Fruit fly (Drosophila melanogaster) whole organism, wandering third instar larva: Measurements from ENCODE around the gene CG1239.

Experiments used
- Abd-B ChIP-seq: fragments of >200 bp; optimal IDR thresholded peaks from 2 replicates; lab custom pipeline; 2017; ENCODE audit warnings: missing biosample characterization, missing genetic modification characterization
- CG32264 ChIP-seq: fragments of 200-800 bp; sonication (Bioruptor generic); optimal IDR thresholded peaks from 2 replicates; lab custom pipeline; 2016; ENCODE audit warnings: missing biosample characterization, missing genetic modification characterization
- CG9705 ChIP-seq: fragments of 200-800 bp; sonication (Bioruptor generic); optimal IDR thresholded peaks from 2 replicates; lab custom pipeline; 2018; ENCODE audit warnings: missing biosample characterization, mild to moderate bottlenecking, missing genetic modification characterization
- CrebA ChIP-seq: fragments of 200-800 bp; sonication (Bioruptor generic); optimal IDR thresholded peaks from 2 replicates; lab custom pipeline; 2016; ENCODE audit warnings: missing biosample characterization, mild to moderate bottlenecking, missing genetic modification characterization, borderline replicate concordance
- Dfd ChIP-seq: fragments of >200 bp; optimal IDR thresholded peaks from 2 replicates; lab custom pipeline; 2017; ENCODE audit warnings: missing biosample characterization, missing genetic modification characterization
- Dif ChIP-seq: fragments of 200-275, 200-300 bp; sonication (Bioruptor generic); optimal IDR thresholded peaks from 2 replicates; lab custom pipeline; 2018; ENCODE audit warnings: missing biosample characterization, missing genetic modification characterization; ENCODE audit not compliant: partially characterized antibody
- GATAd ChIP-seq: sonication (Bioruptor generic); optimal IDR thresholded peaks from 2 replicates; lab custom pipeline; 2016; ENCODE audit warnings: missing biosample characterization, missing genetic modification characterization
- HLH106 ChIP-seq: fragments of 200-800 bp; optimal IDR thresholded peaks from 3 replicates; lab custom pipeline; 2019; ENCODE audit warnings: missing biosample characterization, mild to moderate bottlenecking, missing genetic modification characterization, moderate library complexity
- Hnf4 ChIP-seq: fragments of 200-800 bp; sonication (Bioruptor generic); optimal IDR thresholded peaks from 2 replicates; lab custom pipeline; 2016; ENCODE audit warnings: missing biosample characterization, mild to moderate bottlenecking, missing genetic modification characterization
- Hr78 ChIP-seq: fragments of >200 bp; optimal IDR thresholded peaks from 2 replicates; lab custom pipeline; 2017; ENCODE audit warnings: missing biosample characterization, missing genetic modification characterization
- Hr83 ChIP-seq: fragments of 200-300 bp; sonication (Bioruptor generic); optimal IDR thresholded peaks from 2 replicates; lab custom pipeline; 2016; ENCODE audit warnings: missing biosample characterization, mild to moderate bottlenecking, missing genetic modification characterization, moderate library complexity; ENCODE audit not compliant: poor library complexity, severe bottlenecking
- Jra ChIP-seq: sonication (Bioruptor generic); optimal IDR thresholded peaks from 2 replicates; lab custom pipeline; 2016; ENCODE audit warnings: missing biosample characterization, missing genetic modification characterization
- Mio ChIP-seq: sonication (Bioruptor generic); optimal IDR thresholded peaks from 2 replicates; lab custom pipeline; 2016; ENCODE audit warnings: missing biosample characterization, missing genetic modification characterization
- Myc ChIP-seq: fragments of >200 bp; optimal IDR thresholded peaks from 2 replicates; lab custom pipeline; 2017
- N ChIP-seq: fragments of >200 bp; optimal IDR thresholded peaks from 2 replicates; lab custom pipeline; 2018; ENCODE audit warnings: missing biosample characterization, missing external identifiers, missing genetic modification characterization
- OdsH ChIP-seq: fragments of 200-800 bp; sonication (Bioruptor generic); optimal IDR thresholded peaks from 2 replicates; lab custom pipeline; 2016; ENCODE audit warnings: missing biosample characterization, mild to moderate bottlenecking, missing genetic modification characterization
- Rel ChIP-seq, 2 experiments: fragments of 200-800 bp; sonication (Bioruptor generic) in 1 of 2; optimal IDR thresholded peaks; 2 replicates in 1 of 2; 3 replicates in 1 of 2; lab custom pipeline; 2016 to 2019; ENCODE audit warnings: mild to moderate bottlenecking in 2 of 2, missing biosample characterization in 2 of 2, missing genetic modification characterization in 2 of 2, moderate library complexity in 1 of 2
- Sp1 ChIP-seq: fragments of 200-800 bp; sonication (Bioruptor generic); optimal IDR thresholded peaks from 3 replicates; lab custom pipeline; 2019; ENCODE audit warnings: missing biosample characterization, mild to moderate bottlenecking, missing genetic modification characterization, moderate library complexity
- Vsx2 ChIP-seq: fragments of 200-300, 225-300 bp; sonication (Bioruptor generic); optimal IDR thresholded peaks from 2 replicates; lab custom pipeline; 2018; ENCODE audit warnings: missing biosample characterization, missing genetic modification characterization; ENCODE audit not compliant: partially characterized antibody
- br ChIP-seq: fragments of 200-800 bp; sonication (Bioruptor generic); optimal IDR thresholded peaks from 2 replicates; lab custom pipeline; 2016; ENCODE audit warnings: missing biosample characterization, missing genetic modification characterization
- brk ChIP-seq: fragments of 200-800 bp; sonication (Bioruptor generic); optimal IDR thresholded peaks from 2 replicates; lab custom pipeline; 2016; ENCODE audit warnings: missing biosample characterization, mild to moderate bottlenecking, missing genetic modification characterization
- dl ChIP-seq, 2 experiments: fragments of 175-275, 200-275 bp in 1 of 2; fragments of 200-275 bp in 1 of 2; sonication (Bioruptor generic); optimal IDR thresholded peaks; lab custom pipeline; 2018; ENCODE audit warnings: mild to moderate bottlenecking in 2 of 2, missing biosample characterization in 2 of 2, missing genetic modification characterization in 2 of 2, moderate library complexity in 2 of 2; ENCODE audit not compliant: partially characterized antibody in 2 of 2, insufficient read depth in 1 of 2
- dmrt93B ChIP-seq: fragments of 200-800 bp; sonication (Bioruptor generic); optimal IDR thresholded peaks from 2 replicates; lab custom pipeline; 2018; ENCODE audit warnings: missing biosample characterization, mild to moderate bottlenecking, missing genetic modification characterization
- dsf ChIP-seq: sonication (Bioruptor generic); optimal IDR thresholded peaks from 2 replicates; lab custom pipeline; 2016; ENCODE audit warnings: missing biosample characterization, missing genetic modification characterization, borderline replicate concordance
- ey ChIP-seq: fragments of 200-800 bp; sonication (Bioruptor generic); optimal IDR thresholded peaks from 2 replicates; lab custom pipeline; 2016; ENCODE audit warnings: missing biosample characterization, missing genetic modification characterization
- foxo ChIP-seq, 2 experiments: fragments of 200-800 bp; sonication (Bioruptor generic); optimal IDR thresholded peaks; 2 replicates in 1 of 2; 3 replicates in 1 of 2; lab custom pipeline; 2016 to 2017; ENCODE audit warnings: missing biosample characterization in 2 of 2, missing genetic modification characterization in 2 of 2
- fru ChIP-seq: fragments of 200-800 bp; sonication (Bioruptor generic); optimal IDR thresholded peaks from 3 replicates; lab custom pipeline; 2016; ENCODE audit warnings: missing biosample characterization, mild to moderate bottlenecking, missing genetic modification characterization
- h ChIP-seq: fragments of 200-800 bp; sonication (Bioruptor generic); optimal IDR thresholded peaks from 3 replicates; lab custom pipeline; 2016; ENCODE audit warnings: missing biosample characterization, mild to moderate bottlenecking, missing genetic modification characterization
- jim ChIP-seq: fragments of 175-275, 200-325 bp; sonication (Bioruptor generic); optimal IDR thresholded peaks from 2 replicates; lab custom pipeline; 2016; ENCODE audit warnings: missing biosample characterization, mild to moderate bottlenecking, missing genetic modification characterization
- lola ChIP-seq: fragments of >200 bp; optimal IDR thresholded peaks from 2 replicates; lab custom pipeline; 2017; ENCODE audit warnings: missing biosample characterization, missing genetic modification characterization
- pan ChIP-seq: fragments of >200 bp; optimal IDR thresholded peaks from 2 replicates; lab custom pipeline; 2017
- psq ChIP-seq: fragments of 200-800 bp; sonication (Bioruptor generic); optimal IDR thresholded peaks from 3 replicates; lab custom pipeline; 2017; ENCODE audit warnings: missing biosample characterization, mild to moderate bottlenecking, missing genetic modification characterization, moderate library complexity
- rgr ChIP-seq: fragments of 200-800 bp; sonication (Bioruptor generic); optimal IDR thresholded peaks from 3 replicates; lab custom pipeline; 2016; ENCODE audit warnings: missing biosample characterization, mild to moderate bottlenecking, missing genetic modification characterization
- sage ChIP-seq: fragments of 200-800 bp; sonication (Bioruptor generic); optimal IDR thresholded peaks from 2 replicates; lab custom pipeline; 2016; ENCODE audit warnings: missing biosample characterization, mild to moderate bottlenecking, missing genetic modification characterization
- sv ChIP-seq: fragments of 200-800 bp; sonication (Bioruptor generic); optimal IDR thresholded peaks from 3 replicates; lab custom pipeline; 2016; ENCODE audit warnings: missing biosample characterization, missing genetic modification characterization
- tai ChIP-seq: sonication (Bioruptor generic); optimal IDR thresholded peaks from 2 replicates; lab custom pipeline; 2016; ENCODE audit warnings: missing biosample characterization, missing genetic modification characterization
- usp ChIP-seq: fragments of >200 bp; optimal IDR thresholded peaks from 2 replicates; lab custom pipeline; 2017; ENCODE audit warnings: missing biosample characterization, missing genetic modification characterization
- woc ChIP-seq: sonication (Bioruptor generic); optimal IDR thresholded peaks from 2 replicates; lab custom pipeline; 2016; ENCODE audit warnings: missing biosample characterization, mild to moderate bottlenecking, missing genetic modification characterization

Gene CG1239

DNA sequence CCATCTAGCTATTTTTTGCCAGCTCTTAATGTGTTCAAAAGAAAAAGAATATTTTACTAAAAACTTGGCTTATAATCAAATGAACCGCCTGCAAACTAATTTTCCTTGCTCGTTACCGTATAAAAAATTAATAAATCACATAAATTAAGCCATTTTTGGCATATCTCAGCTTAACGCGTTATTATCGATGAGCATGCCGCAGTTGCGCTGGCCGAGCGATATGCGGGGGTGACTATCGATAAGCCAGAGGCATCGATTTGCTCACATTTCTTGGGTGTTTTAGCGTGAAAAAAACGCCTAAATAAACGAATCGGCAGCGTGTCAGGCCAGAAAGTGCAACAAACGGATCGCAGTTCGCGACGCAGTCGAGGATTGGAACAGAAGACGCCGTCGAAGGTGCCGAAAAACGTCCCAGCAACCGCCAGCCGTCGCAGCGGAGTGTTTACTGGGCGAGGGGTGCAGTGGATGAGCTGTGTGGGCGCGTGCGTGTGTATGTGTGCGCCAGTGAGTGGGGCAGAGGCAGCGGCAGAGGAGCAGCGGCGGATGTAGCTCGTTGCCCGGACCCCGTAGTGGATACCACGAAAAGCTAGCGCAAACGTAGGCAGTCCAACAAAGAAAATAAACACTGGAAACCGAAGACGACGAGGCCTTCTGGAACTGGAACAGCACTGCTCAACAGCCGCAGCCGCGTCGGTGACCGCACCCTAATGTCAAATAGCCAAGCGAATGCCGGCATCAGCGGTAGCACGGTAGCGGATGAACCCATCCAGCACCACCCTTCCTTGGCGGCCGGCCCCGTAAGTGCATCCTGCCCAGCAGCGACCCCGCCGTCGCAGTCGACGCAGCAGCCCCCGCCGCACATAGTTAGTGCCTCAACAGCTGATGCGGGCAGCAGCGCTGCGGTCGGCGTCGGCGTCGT is 9.2 kb downstream of the CG1239 start, which contains the start of the genes Sym and Madm:
Gene Sym, minus strand, starts transcription at position 199 of the 919 bp plus-strand sequence.
Gene Madm, plus strand, starts transcription at position 233 of the 919 bp plus-strand sequence.
- TF ChIP-seq dsf (peak; percentile 26), Hnf4 (GFP tag; lab: Kevin White, UChicago) (no peak), Mio (GFP tag; lab: Kevin White, UChicago) (no peak), br (GFP tag; lab: Kevin White, UChicago) (peak; percentile 57), CG32264 (GFP tag; lab: Kevin White, UChicago) (no peak), woc (GFP tag; lab: Kevin White, UChicago) (peak; percentile 74), Dfd (GFP tag; lab: Kevin White, UChicago) (no peak), Rel (GFP tag; optimal IDR thresholded peaks at IDR 0.05; lab: Kevin White, UChicago) (no peak), Rel (tag; optimal IDR thresholded peaks at IDR 0.05; lab: Kevin White, UChicago) (no peak), Sp1 (GFP tag; lab: Kevin White, UChicago) (peak; percentile 11), dmrt93B (GFP tag; lab: Kevin White, UChicago) (no peak), lola (GFP tag; lab: Kevin White, UChicago) (peak; percentile 37), psq (GFP tag; lab: Kevin White, UChicago) (peak; percentile 15), brk (GFP tag; lab: Kevin White, UChicago) (no peak), CG9705 (no peak), dl (GFP tag; optimal IDR thresholded peaks at IDR 0.05; lab: Kevin White, UChicago; ENCODE audit: insufficient read depth in 1 of 2, partially characterized antibody in 2 of 2) (no peak), Myc (lab: Kevin White, UChicago) (peak; percentile 84), Hr83 (GFP tag; lab: Kevin White, UChicago) (no peak), usp (GFP tag; lab: Kevin White, UChicago) (no peak), Vsx2 (GFP tag; lab: Kevin White, UChicago) (no peak), sv (GFP tag; lab: Kevin White, UChicago) (no peak), Hr78 (GFP tag; lab: Kevin White, UChicago) (no peak), CrebA (GFP tag; lab: Kevin White, UChicago) (no peak), Jra (GFP tag; lab: Kevin White, UChicago) (no peak), ey (GFP tag; lab: Kevin White, UChicago) (peak; percentile 27), Dif (GFP tag; lab: Kevin White, UChicago) (no peak), pan (lab: Kevin White, UChicago) (no peak), HLH106 (tag; lab: Kevin White, UChicago) (peak; percentile 20), foxo (GFP tag; optimal IDR thresholded peaks at IDR 0.05; lab: Kevin White, UChicago) (peak in 1 of 2 experiments; percentile 39), rgr (peak; percentile 2), fru (GFP tag; lab: Kevin White, UChicago) (peak; percentile 48), Abd-B (GFP tag; lab: Kevin White, UChicago) (no peak), h (GFP tag; lab: Kevin White, UChicago) (peak; percentile 62), tai (GFP tag; lab: Kevin White, UChicago) (no peak), N (GFP tag; lab: Kevin White, UChicago) (no peak), OdsH (GFP tag; lab: Kevin White, UChicago) (peak; percentile 29), GATAd (no peak), jim (no peak), sage (GFP tag; lab: Kevin White, UChicago) (no peak)

DNA sequence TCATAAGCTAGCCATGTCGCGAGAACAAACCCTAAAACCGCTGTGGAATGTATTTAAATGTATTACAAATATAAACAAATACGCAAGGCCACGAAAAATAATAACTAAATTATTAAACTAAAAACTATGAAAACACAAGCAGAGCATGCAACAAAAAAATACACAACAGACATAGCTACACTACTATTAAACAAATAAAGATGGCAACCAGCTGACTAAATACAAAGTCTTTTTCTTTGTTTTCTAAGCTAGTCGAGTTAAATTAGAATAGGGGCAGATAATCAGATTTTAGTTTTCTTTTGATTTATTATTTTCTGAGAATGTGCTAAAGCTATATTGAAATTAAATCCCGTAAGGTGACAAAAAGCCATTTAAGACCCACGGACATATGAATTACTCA is 13.3 kb downstream of the CG1239 start:
- TF ChIP-seq ey (GFP tag; lab: Kevin White, UChicago) (no peak), usp (GFP tag; lab: Kevin White, UChicago) (no peak), h (GFP tag; lab: Kevin White, UChicago) (no peak), Hnf4 (GFP tag; lab: Kevin White, UChicago) (no peak), HLH106 (tag; lab: Kevin White, UChicago) (no peak), jim (no peak), pan (lab: Kevin White, UChicago) (no peak), CG32264 (GFP tag; lab: Kevin White, UChicago) (no peak), Hr78 (GFP tag; lab: Kevin White, UChicago) (no peak), tai (GFP tag; lab: Kevin White, UChicago) (no peak), Abd-B (GFP tag; lab: Kevin White, UChicago) (no peak), CG9705 (no peak), Rel (GFP tag; optimal IDR thresholded peaks at IDR 0.05; lab: Kevin White, UChicago) (no peak), Rel (tag; optimal IDR thresholded peaks at IDR 0.05; lab: Kevin White, UChicago) (no peak), Myc (lab: Kevin White, UChicago) (no peak), N (GFP tag; lab: Kevin White, UChicago) (no peak), sv (GFP tag; lab: Kevin White, UChicago) (no peak), dmrt93B (GFP tag; lab: Kevin White, UChicago) (no peak), Dif (GFP tag; lab: Kevin White, UChicago) (no peak)
- TF ChIP-seq, all 38 proteins: peak for 0
